Worm (Caenorhabditis elegans) whole organism, L3 larva: ENCODE data around the gene R13A1.3.
"Not testable (repeated sequence)": the region's sequence is repeated elsewhere in the genome, so short reads cannot be mapped to it uniquely, and the experiment has no call there.

Experiments used
- ceh-16 ChIP-seq: sonication (generic microtip); optimal IDR thresholded peaks from 2 replicates; lab custom pipeline; 2017; ENCODE audit warnings: missing biosample characterization, missing genetic modification characterization
- ceh-82 ChIP-seq: fragments of 150-350 bp; optimal IDR thresholded peaks from 2 replicates; lab custom pipeline; 2014; ENCODE audit warnings: missing biosample characterization, missing genetic modification characterization
- ceh-9 ChIP-seq: sonication (generic microtip); optimal IDR thresholded peaks from 2 replicates; lab custom pipeline; 2018; ENCODE audit warnings: missing biosample characterization, missing genetic modification characterization
- egl-5 ChIP-seq: fragments of 150-350 bp; optimal IDR thresholded peaks from 2 replicates; lab custom pipeline; 2017; ENCODE audit warnings: missing biosample characterization, missing genetic modification reagents, missing genetic modification characterization, inconsistent platforms
- elt-1 ChIP-seq: fragments of 150-350 bp; optimal IDR thresholded peaks from 2 replicates; lab custom pipeline; 2014; ENCODE audit warnings: missing biosample characterization, missing genetic modification characterization
- eor-1 ChIP-seq, 2 experiments: fragments of 150-350 bp; optimal IDR thresholded peaks; 2 replicates each; lab custom pipeline; 2014 to 2018; ENCODE audit warnings: missing biosample characterization in 2 of 2, missing genetic modification characterization in 2 of 2
- fkh-10 ChIP-seq: sonication (generic microtip); optimal IDR thresholded peaks from 2 replicates; lab custom pipeline; 2017; ENCODE audit warnings: missing biosample characterization, missing genetic modification reagents, missing genetic modification characterization
- fos-1 ChIP-seq: fragments of 150-350 bp; optimal IDR thresholded peaks from 2 replicates; lab custom pipeline; 2014; ENCODE audit warnings: missing biosample characterization, missing genetic modification characterization
- lin-39 ChIP-seq: fragments of 150-350 bp; optimal IDR thresholded peaks from 2 replicates; lab custom pipeline; 2018; ENCODE audit warnings: missing biosample characterization, missing genetic modification reagents, missing genetic modification characterization
- mdl-1 ChIP-seq: fragments of 150-350 bp; optimal IDR thresholded peaks from 2 replicates; lab custom pipeline; 2014; ENCODE audit warnings: missing biosample characterization, missing genetic modification characterization
- mml-1 ChIP-seq: fragments of 150-350 bp; sonication (generic microtip); optimal IDR thresholded peaks from 3 replicates; lab custom pipeline; 2014; ENCODE audit warnings: missing biosample characterization, missing genetic modification characterization
- nhr-23 ChIP-seq: fragments of 150-350 bp; optimal IDR thresholded peaks from 2 replicates; lab custom pipeline; 2014; ENCODE audit warnings: missing biosample characterization, missing genetic modification reagents, missing genetic modification characterization
- nhr-25 ChIP-seq: sonication (generic microtip); optimal IDR thresholded peaks from 2 replicates; lab custom pipeline; 2017; ENCODE audit warnings: missing biosample characterization, missing genetic modification characterization
- nhr-28 ChIP-seq: fragments of 150-350 bp; optimal IDR thresholded peaks from 2 replicates; lab custom pipeline; 2014; ENCODE audit warnings: missing biosample characterization, missing genetic modification characterization
- nhr-76 ChIP-seq: fragments of 150-350 bp; sonication (generic microtip); optimal IDR thresholded peaks from 5 replicates; lab custom pipeline; 2014; ENCODE audit warnings: missing biosample characterization, missing genetic modification characterization
- nhr-77 ChIP-seq: fragments of 150-350 bp; optimal IDR thresholded peaks from 2 replicates; lab custom pipeline; 2014; ENCODE audit warnings: missing biosample characterization, missing genetic modification characterization
- pha-4 ChIP-seq: fragments of 150-350 bp; optimal IDR thresholded peaks from 2 replicates; lab custom pipeline; 2014; ENCODE audit warnings: missing biosample characterization, missing genetic modification reagents, missing genetic modification characterization
- pqm-1 ChIP-seq: fragments of 150-350 bp; optimal IDR thresholded peaks from 2 replicates; lab custom pipeline; 2017; ENCODE audit warnings: missing biosample characterization, missing genetic modification characterization, inconsistent platforms
- skn-1 ChIP-seq: fragments of 150-350 bp; optimal IDR thresholded peaks from 2 replicates; lab custom pipeline; 2014; ENCODE audit warnings: missing biosample characterization, missing genetic modification characterization
- snpc-4 ChIP-seq: fragments of 150-350 bp; optimal IDR thresholded peaks from 2 replicates; lab custom pipeline; 2014; ENCODE audit warnings: missing biosample characterization, missing genetic modification characterization
- tbx-2 ChIP-seq: sonication (generic microtip); optimal IDR thresholded peaks from 2 replicates; lab custom pipeline; 2016; ENCODE audit warnings: mild to moderate bottlenecking, missing genetic modification characterization, missing compliant biosample characterization
- unc-39 ChIP-seq: sonication (generic microtip); optimal IDR thresholded peaks from 4 replicates; lab custom pipeline; 2017; ENCODE audit warnings: missing biosample characterization, missing genetic modification characterization
- unc-62 ChIP-seq: fragments of 150-350 bp; sonication (generic microtip); optimal IDR thresholded peaks from 4 replicates; lab custom pipeline; 2014; ENCODE audit warnings: missing biosample characterization, missing genetic modification reagents, missing genetic modification characterization
- ztf-11 ChIP-seq: fragments of 150-350 bp; optimal IDR thresholded peaks from 2 replicates; lab custom pipeline; 2014; ENCODE audit warnings: missing biosample characterization, missing genetic modification characterization

The R13A1.3 gene

ce11 chrIV:7250158-7250557 lies 46.4 kb downstream of the R13A1.3 start, which contains the start of gene D2024.18:
TSS of gene D2024.18 (plus strand) at chrIV:7250458.
- TF ChIP-seq nhr-23 (tag; lab: Kevin White, UChicago): no peak
- no peak for TF ChIP-seq nhr-76
- TF ChIP-seq ztf-11 (tag; lab: Kevin White, UChicago): no peak
- no peak for TF ChIP-seq mdl-1
- TF ChIP-seq egl-5 (tag; lab: Kevin White, UChicago): no peak
- no peak for TF ChIP-seq skn-1
- TF ChIP-seq eor-1 (tag; optimal IDR thresholded peaks at IDR 0.05; lab: Kevin White, UChicago): no peak
- no peak for TF ChIP-seq pha-4 (tag; lab: Kevin White, UChicago)
- no peak for TF ChIP-seq unc-39 (tag; lab: Kevin White, UChicago)
- TF ChIP-seq nhr-28 (tag; lab: Kevin White, UChicago): no peak
- TF ChIP-seq fos-1: no peak
- TF ChIP-seq mml-1 (tag; lab: Kevin White, UChicago): no peak
- no peak for TF ChIP-seq unc-62
- no peak for TF ChIP-seq elt-1 (tag; lab: Kevin White, UChicago)
- TF ChIP-seq lin-39 (tag; lab: Kevin White, UChicago): no peak
- TF ChIP-seq ceh-82 (tag; lab: Kevin White, UChicago): no peak
- no peak for TF ChIP-seq fkh-10 (GFP tag; lab: Kevin White, UChicago)
- no peak for TF ChIP-seq tbx-2

ce11 chrIV:7253271-7253670 lies 49.5 kb downstream of the R13A1.3 start:
- TF ChIP-seq ceh-16 (tag; lab: Kevin White, UChicago) (no peak), pqm-1 (tag; lab: Kevin White, UChicago) (peak; percentile 25), snpc-4 (tag; lab: Kevin White, UChicago) (peak; percentile 49), nhr-77 (no peak)

DNA sequence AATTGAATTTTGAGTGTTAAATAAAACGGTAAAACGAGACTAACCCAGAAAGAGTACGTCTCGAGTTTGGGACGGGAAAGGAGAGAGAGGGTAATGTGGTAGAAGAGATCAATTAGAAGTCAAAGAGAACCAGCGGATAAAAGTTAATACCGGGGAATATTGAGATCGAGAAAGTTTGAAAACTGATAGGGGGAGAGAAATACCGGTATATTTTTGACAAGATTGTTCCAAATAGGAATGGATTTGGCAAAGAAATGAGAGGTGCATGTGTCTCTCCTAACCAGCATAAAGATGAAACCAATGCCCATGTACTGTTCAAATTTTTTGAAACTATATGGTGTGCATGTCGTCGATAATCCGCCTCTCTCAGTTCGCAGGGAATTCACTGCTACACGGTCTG lies 50.9 kb downstream of the R13A1.3 start, which contains the start of gene C06E4.5:
C06E4.5 (plus strand) TSS at position 301 of the 400 bp plus-strand sequence.
- TF ChIP-seq lin-39 (tag; lab: Kevin White, UChicago); nhr-25; ceh-9 (tag; lab: Kevin White, UChicago): not testable (repeated sequence)
